Worm (Caenorhabditis elegans) whole organism, L1 larva: ENCODE data around the gene del-8.

Experiments
- C04F5.9 ChIP-seq: sonication (generic microtip); optimal IDR thresholded peaks from 2 replicates; lab custom pipeline; 2016; ENCODE audit warnings: missing genetic modification characterization, missing compliant biosample characterization
- C34B4.2 ChIP-seq: sonication (generic microtip); optimal IDR thresholded peaks from 2 replicates; lab custom pipeline; 2017; ENCODE audit warnings: mild to moderate bottlenecking, missing genetic modification characterization, missing compliant biosample characterization
- Y116A8C.19 ChIP-seq: sonication (generic microtip); optimal IDR thresholded peaks from 2 replicates; lab custom pipeline; 2016; ENCODE audit warnings: missing compliant biosample characterization, missing genetic modification characterization, borderline replicate concordance
- ceh-88 ChIP-seq: fragments of 200-800 bp; sonication (Bioruptor generic); IDR thresholded peaks from 2 replicates; pipeline ENCODE4 v1.3.6; 2022; ENCODE audit warnings: missing genetic modification characterization, missing compliant biosample characterization
- ceh-90 ChIP-seq: sonication (generic microtip); optimal IDR thresholded peaks from 2 replicates; lab custom pipeline; 2016; ENCODE audit warnings: missing genetic modification characterization, missing compliant biosample characterization
- dpl-1 ChIP-seq, 3 experiments: fragments of 150-350 bp in 2 of 3; sonication (generic microtip) in 1 of 3; optimal IDR thresholded peaks; 2 replicates each; lab custom pipeline; 2014 to 2017; ENCODE audit warnings: missing biosample characterization in 3 of 3, missing genetic modification characterization in 3 of 3, missing genetic modification reagents in 3 of 3
- dsc-1 ChIP-seq: sonication (generic microtip); optimal IDR thresholded peaks from 2 replicates; lab custom pipeline; 2016; ENCODE audit warnings: mild to moderate bottlenecking, missing genetic modification characterization, missing compliant biosample characterization
- efl-1 ChIP-seq, 4 experiments: fragments of 150-350 bp; optimal IDR thresholded peaks in 3 of 4; peaks in 1 of 4; 1 replicate in 1 of 4; 2 replicates in 3 of 4; lab custom pipeline; 2014; ENCODE audit warnings: missing biosample characterization in 2 of 4, missing genetic modification characterization in 2 of 4, missing genetic modification reagents in 2 of 4
- egl-13 ChIP-seq: sonication (generic microtip); optimal IDR thresholded peaks from 2 replicates; lab custom pipeline; 2016; ENCODE audit warnings: missing genotype, missing genetic modification reagents, missing genetic modification characterization, missing compliant biosample characterization
- elt-3 ChIP-seq, 6 experiments: fragments of 150-350 bp in 1 of 6; sonication (generic microtip); optimal IDR thresholded peaks; 2 replicates each; lab custom pipeline; 2017 to 2018; ENCODE audit warnings: missing biosample characterization in 6 of 6, missing genetic modification characterization in 6 of 6, inconsistent platforms in 1 of 6
- ets-5 ChIP-seq: fragments of 200-800 bp; sonication (Bioruptor generic); IDR thresholded peaks from 2 replicates; pipeline ENCODE4 v1.3.6; 2022; ENCODE audit warnings: missing genetic modification characterization, missing compliant biosample characterization
- fos-1 ChIP-seq: fragments of 150-350 bp; optimal IDR thresholded peaks from 2 replicates; lab custom pipeline; 2014; ENCODE audit warnings: missing biosample characterization, missing genetic modification characterization
- grh-1 ChIP-seq: fragments of 200-800 bp; sonication (Bioruptor generic); IDR thresholded peaks from 2 replicates; pipeline ENCODE4 v1.3.6; 2022; ENCODE audit warnings: missing genetic modification reagents, missing genetic modification characterization, missing compliant biosample characterization
- lin-14 ChIP-seq: fragments of 200-800 bp; sonication (Bioruptor generic); optimal IDR thresholded peaks from 2 replicates; lab custom pipeline; 2018; ENCODE audit warnings: mild to moderate bottlenecking, missing genetic modification characterization, moderate library complexity, missing compliant biosample characterization
- lin-35 ChIP-seq, 2 experiments: fragments of 150-350 bp; optimal IDR thresholded peaks; 2 replicates each; lab custom pipeline; 2014; ENCODE audit warnings: missing biosample characterization in 2 of 2, missing genetic modification characterization in 2 of 2, missing genetic modification reagents in 2 of 2
- lir-3 ChIP-seq: sonication (generic microtip); optimal IDR thresholded peaks from 2 replicates; lab custom pipeline; 2016; ENCODE audit warnings: mild to moderate bottlenecking, missing genetic modification characterization, moderate library complexity, missing compliant biosample characterization; ENCODE audit not compliant: poor library complexity
- lsy-2 ChIP-seq, 2 experiments: fragments of 150-350 bp; optimal IDR thresholded peaks; 2 replicates each; lab custom pipeline; 2014; ENCODE audit warnings: missing biosample characterization in 2 of 2, missing genetic modification characterization in 2 of 2
- mab-9 ChIP-seq: fragments of 200-800 bp; sonication (Bioruptor generic); IDR thresholded peaks from 2 replicates; pipeline ENCODE4 v1.3.6; 2022; ENCODE audit warnings: missing genetic modification reagents, missing genetic modification characterization, missing compliant biosample characterization
- mdl-1 ChIP-seq, 2 experiments: fragments of 150-350 bp; optimal IDR thresholded peaks; 2 replicates each; lab custom pipeline; 2014 to 2017; ENCODE audit warnings: missing biosample characterization in 2 of 2, missing genetic modification characterization in 2 of 2, inconsistent platforms in 1 of 2
- mep-1 ChIP-seq: fragments of 150-350 bp; optimal IDR thresholded peaks from 2 replicates; lab custom pipeline; 2014; ENCODE audit warnings: missing biosample characterization, missing genetic modification characterization
- nhr-19 ChIP-seq: fragments of 200-800 bp; sonication (Bioruptor generic); conservative IDR thresholded peaks from 2 replicates; pipeline ENCODE4 v1.3.6; 2022; ENCODE audit warnings: missing genetic modification characterization, missing compliant biosample characterization
- nhr-20 ChIP-seq: sonication (generic microtip); optimal IDR thresholded peaks from 2 replicates; lab custom pipeline; 2016; ENCODE audit warnings: mild to moderate bottlenecking, missing genetic modification characterization, missing compliant biosample characterization
- nhr-47 ChIP-seq: sonication (generic microtip); optimal IDR thresholded peaks from 2 replicates; lab custom pipeline; 2016; ENCODE audit warnings: mild to moderate bottlenecking, missing genetic modification characterization, moderate library complexity, missing compliant biosample characterization
- nhr-71 ChIP-seq: sonication (generic microtip); optimal IDR thresholded peaks from 2 replicates; lab custom pipeline; 2016; ENCODE audit warnings: mild to moderate bottlenecking, missing genetic modification characterization, moderate library complexity, missing compliant biosample characterization
- nhr-77 ChIP-seq: fragments of 150-350 bp; optimal IDR thresholded peaks from 2 replicates; lab custom pipeline; 2014; ENCODE audit warnings: missing biosample characterization, missing genetic modification characterization
- nhr-84 ChIP-seq: sonication (generic microtip); optimal IDR thresholded peaks from 2 replicates; lab custom pipeline; 2017; ENCODE audit warnings: missing biosample characterization, missing genetic modification characterization
- nhr-85 ChIP-seq: sonication (generic microtip); peaks from one replicate; lab custom pipeline; 2016; ENCODE audit warnings: missing genetic modification characterization, inconsistent platforms, missing compliant biosample characterization
- pag-3 ChIP-seq: sonication (generic microtip); optimal IDR thresholded peaks from 2 replicates; lab custom pipeline; 2017; ENCODE audit warnings: missing genetic modification characterization, mild to moderate bottlenecking, missing compliant biosample characterization, antibody characterized with exemption, borderline replicate concordance; ENCODE audit not compliant: insufficient read depth
- rnt-1 ChIP-seq: sonication (generic microtip); optimal IDR thresholded peaks from 2 replicates; lab custom pipeline; 2016; ENCODE audit warnings: mild to moderate bottlenecking, missing genetic modification characterization, moderate library complexity, missing compliant biosample characterization
- snu-23 ChIP-seq: sonication (generic microtip); optimal IDR thresholded peaks from 2 replicates; lab custom pipeline; 2016; ENCODE audit warnings: missing genetic modification characterization, missing compliant biosample characterization
- sup-37 ChIP-seq: fragments of 200-800 bp; sonication (Bioruptor generic); optimal IDR thresholded peaks from 2 replicates; lab custom pipeline; 2018; ENCODE audit warnings: mild to moderate bottlenecking, missing genetic modification characterization, missing compliant biosample characterization
- swsn-7 ChIP-seq: sonication (generic microtip); optimal IDR thresholded peaks from 2 replicates; lab custom pipeline; 2016; ENCODE audit warnings: missing genetic modification characterization, missing compliant biosample characterization
- tbx-2 ChIP-seq: sonication (generic microtip); optimal IDR thresholded peaks from 2 replicates; lab custom pipeline; 2016; ENCODE audit warnings: missing genetic modification characterization, missing compliant biosample characterization
- tlp-1 ChIP-seq: fragments of 150-350 bp; optimal IDR thresholded peaks from 2 replicates; lab custom pipeline; 2014; ENCODE audit warnings: missing biosample characterization, missing genetic modification characterization
- unc-130 ChIP-seq: fragments of 150-350 bp; optimal IDR thresholded peaks from 2 replicates; lab custom pipeline; 2017; ENCODE audit warnings: missing biosample characterization, missing genetic modification characterization, inconsistent platforms
- unc-86 ChIP-seq: sonication (generic microtip); optimal IDR thresholded peaks from 2 replicates; lab custom pipeline; 2016; ENCODE audit warnings: missing genetic modification characterization, missing compliant biosample characterization
- unc-98 ChIP-seq: fragments of 200-800 bp; sonication (Bioruptor generic); IDR thresholded peaks from 2 replicates; pipeline ENCODE4 v1.3.6; 2022; ENCODE audit warnings: missing genetic modification characterization, missing compliant biosample characterization
- vab-15 ChIP-seq: sonication (generic microtip); optimal IDR thresholded peaks from 2 replicates; lab custom pipeline; 2017; ENCODE audit warnings: missing genotype, mild to moderate bottlenecking, missing genetic modification characterization, missing compliant biosample characterization
- zip-4 ChIP-seq: fragments of 200-800 bp; sonication (Bioruptor generic); optimal IDR thresholded peaks from 2 replicates; lab custom pipeline; 2018; ENCODE audit warnings: mild to moderate bottlenecking, missing genetic modification characterization, moderate library complexity, missing compliant biosample characterization
- ztf-4 ChIP-seq: fragments of 150-350 bp; optimal IDR thresholded peaks from 2 replicates; lab custom pipeline; 2014; ENCODE audit warnings: missing biosample characterization, missing genetic modification characterization

The del-8 gene

ce11 chrX:9544405-9544804 is 44.8 kb upstream of the del-8 start:
- no peak for TF ChIP-seq unc-86 (tag; lab: Kevin White, UChicago)
- no peak for TF ChIP-seq egl-13 (tag; lab: Kevin White, UChicago)
- peak; percentile 5 for TF ChIP-seq snu-23 (GFP tag; lab: Kevin White, UChicago)
- peak; percentile 17 for TF ChIP-seq nhr-20 (tag; lab: Kevin White, UChicago)
- no peak for TF ChIP-seq lir-3
- no peak for TF ChIP-seq mab-9 (GFP tag; lab: Robert Waterston, UW)
- peak; percentile 38 for TF ChIP-seq mep-1 (tag; lab: Kevin White, UChicago)
- TF ChIP-seq swsn-7 (tag; lab: Kevin White, UChicago) = no peak
- peak in 1 of 6 experiments; percentile 24 for TF ChIP-seq elt-3 (tag; optimal IDR thresholded peaks at IDR 0.05; lab: Kevin White, UChicago)
- TF ChIP-seq tbx-2 (tag; lab: Kevin White, UChicago) = peak; percentile 21
- peak in 1 of 2 experiments; percentile 40 for TF ChIP-seq lsy-2 (tag; optimal IDR thresholded peaks at IDR 0.05; lab: Kevin White, UChicago)
- no peak for TF ChIP-seq grh-1 (GFP tag; lab: Robert Waterston, UW)
- TF ChIP-seq efl-1 (optimal IDR thresholded peaks at IDR 0.05; lab: Kevin White, UChicago) = no peak
- peak in 1 of 2 experiments; percentile 56 for TF ChIP-seq efl-1 (GFP tag; optimal IDR thresholded peaks at IDR 0.05 in 1 of 2; lab: Kevin White, UChicago)
- peak; percentile 44 for TF ChIP-seq nhr-71 (tag; lab: Kevin White, UChicago)
- TF ChIP-seq unc-130 (tag; lab: Kevin White, UChicago) = peak; percentile 47
- peak; percentile 55 for TF ChIP-seq lin-14

ce11 chrX:9546640-9547039 is 42.6 kb upstream of the del-8 start:
- TF ChIP-seq zip-4 (GFP tag; lab: Kevin White, UChicago) (no peak), unc-98 (GFP tag; lab: Robert Waterston, UW) (no peak), vab-15 (peak; percentile 64), lin-14 (peak; percentile 39), Y116A8C.19 (tag; lab: Kevin White, UChicago) (no peak), rnt-1 (tag; lab: Kevin White, UChicago) (no peak), dsc-1 (tag; lab: Kevin White, UChicago) (no peak), pag-3 (tag; lab: Kevin White, UChicago) (no peak), unc-86 (tag; lab: Kevin White, UChicago) (no peak), lin-35 (GFP tag; optimal IDR thresholded peaks at IDR 0.05; lab: Kevin White, UChicago) (peak in 1 of 2 experiments; percentile 3), nhr-19 (GFP tag; lab: Robert Waterston, UW) (no peak), ceh-90 (tag; lab: Kevin White, UChicago) (no peak), ets-5 (GFP tag; lab: Robert Waterston, UW) (no peak), nhr-77 (tag; lab: Kevin White, UChicago) (no peak), C04F5.9 (tag; lab: Kevin White, UChicago) (no peak), nhr-47 (tag; lab: Kevin White, UChicago) (no peak), nhr-84 (tag; lab: Kevin White, UChicago) (no peak), tlp-1 (tag; lab: Kevin White, UChicago) (no peak), ztf-4 (tag; lab: Kevin White, UChicago) (no peak), sup-37 (GFP tag; lab: Kevin White, UChicago) (no peak), nhr-85 (tag; lab: Kevin White, UChicago) (peak; percentile 44), dpl-1 (GFP tag; optimal IDR thresholded peaks at IDR 0.05; lab: Kevin White, UChicago) (no peak), lir-3 (no peak), efl-1 (optimal IDR thresholded peaks at IDR 0.05; lab: Kevin White, UChicago) (no peak), efl-1 (GFP tag; optimal IDR thresholded peaks at IDR 0.05 in 1 of 2; lab: Kevin White, UChicago) (peak in 1 of 2 experiments; percentile 89), fos-1 (no peak), mdl-1 (tag; optimal IDR thresholded peaks at IDR 0.05; lab: Kevin White, UChicago) (peak in 1 of 2 experiments; percentile 18), snu-23 (GFP tag; lab: Kevin White, UChicago) (peak; percentile 39), ceh-88 (GFP tag; lab: Robert Waterston, UW) (no peak), nhr-20 (tag; lab: Kevin White, UChicago) (peak; percentile 7), C34B4.2 (tag; lab: Kevin White, UChicago) (no peak)
